Worm (Caenorhabditis elegans) whole organism, L1 larva: Measurements from ENCODE around the gene pha-4.

Source experiments
- egl-13 ChIP-seq: sonication (generic microtip); optimal IDR thresholded peaks from 2 replicates; lab custom pipeline; 2016; ENCODE audit warnings: missing genotype, missing genetic modification reagents, missing genetic modification characterization, missing compliant biosample characterization
- egl-27 ChIP-seq, 2 experiments: fragments of 150-350 bp in 1 of 2; sonication (generic microtip); optimal IDR thresholded peaks; 3 replicates each; lab custom pipeline; 2017 to 2018; ENCODE audit warnings: missing biosample characterization in 2 of 2, missing genetic modification characterization in 2 of 2, missing genetic modification reagents in 2 of 2
- elt-2 ChIP-seq: sonication (generic microtip); optimal IDR thresholded peaks from 2 replicates; lab custom pipeline; 2016; ENCODE audit warnings: missing genetic modification characterization, mild to moderate bottlenecking, inconsistent platforms, missing compliant biosample characterization, missing genetic modification reagents
- fkh-8 ChIP-seq: sonication (generic microtip); optimal IDR thresholded peaks from 2 replicates; lab custom pipeline; 2016; ENCODE audit warnings: mild to moderate bottlenecking, missing genetic modification characterization, missing compliant biosample characterization
- lsy-2 ChIP-seq, 2 experiments: fragments of 150-350 bp; optimal IDR thresholded peaks; 2 replicates each; lab custom pipeline; 2014; ENCODE audit warnings: missing biosample characterization in 2 of 2, missing genetic modification characterization in 2 of 2
- mdl-1 ChIP-seq, 2 experiments: fragments of 150-350 bp; optimal IDR thresholded peaks; 2 replicates each; lab custom pipeline; 2014 to 2017; ENCODE audit warnings: missing biosample characterization in 2 of 2, missing genetic modification characterization in 2 of 2, inconsistent platforms in 1 of 2
- nhr-12 ChIP-seq: sonication (generic microtip); optimal IDR thresholded peaks from 2 replicates; lab custom pipeline; 2017; ENCODE audit warnings: missing biosample characterization, missing genetic modification characterization
- nhr-19 ChIP-seq: fragments of 200-800 bp; sonication (Bioruptor generic); conservative IDR thresholded peaks from 2 replicates; pipeline ENCODE4 v1.3.6; 2022; ENCODE audit warnings: missing genetic modification characterization, missing compliant biosample characterization
- nhr-77 ChIP-seq: fragments of 150-350 bp; optimal IDR thresholded peaks from 2 replicates; lab custom pipeline; 2014; ENCODE audit warnings: missing biosample characterization, missing genetic modification characterization
- nhr-90 ChIP-seq: sonication (generic microtip); optimal IDR thresholded peaks from 2 replicates; lab custom pipeline; 2016; ENCODE audit warnings: mild to moderate bottlenecking, missing genetic modification characterization, missing compliant biosample characterization; ENCODE audit not compliant: poor library complexity
- pqm-1 ChIP-seq: sonication (generic microtip); optimal IDR thresholded peaks from 3 replicates; lab custom pipeline; 2017; ENCODE audit warnings: missing biosample characterization, missing genetic modification characterization
- unc-62 ChIP-seq: fragments of 150-350 bp; optimal IDR thresholded peaks from 2 replicates; lab custom pipeline; 2014; ENCODE audit warnings: missing biosample characterization, missing genetic modification reagents, missing genetic modification characterization

- TF ChIP-seq elt-2 (tag; lab: Kevin White, UChicago) (no peak), mdl-1 (tag; optimal IDR thresholded peaks at IDR 0.05; lab: Kevin White, UChicago) (no peak), unc-62 (GFP tag; lab: Kevin White, UChicago) (no peak), nhr-12 (no peak), nhr-90 (tag; lab: Kevin White, UChicago) (no peak), egl-27 (tag; optimal IDR thresholded peaks at IDR 0.05; lab: Kevin White, UChicago) (no peak), nhr-77 (tag; lab: Kevin White, UChicago) (no peak), pqm-1 (no peak), nhr-19 (GFP tag; lab: Robert Waterston, UW) (no peak), fkh-8 (tag; lab: Kevin White, UChicago) (no peak), lsy-2 (tag; optimal IDR thresholded peaks at IDR 0.05; lab: Kevin White, UChicago) (no peak), egl-13 (tag; lab: Kevin White, UChicago) (no peak)
These were observed 37.8 kb downstream of the pha-4 start for ce11 chrV:20790616-20791015.
